Worm (Caenorhabditis elegans) whole organism, L4/young adult: ENCODE results near the gene cox-18.
A peak's percentile ranks its signal among the peaks of the same experiment; 100 is the strongest.
"Not testable (repeated sequence)": the region's sequence is repeated elsewhere in the genome, so short reads cannot be mapped to it uniquely, and the experiment has no call there.

Source experiments
- W03F9.2 ChIP-seq: fragments of 150-350 bp; optimal IDR thresholded peaks from 2 replicates; lab custom pipeline; 2014; ENCODE audit warnings: missing biosample characterization, missing genetic modification characterization
- dao-5 ChIP-seq: sonication (generic microtip); optimal IDR thresholded peaks from 2 replicates; lab custom pipeline; 2016; ENCODE audit warnings: missing genotype, missing genetic modification characterization, moderate library complexity, missing compliant biosample characterization
- him-1 ChIP-seq: sonication (generic microtip); optimal IDR thresholded peaks from 2 replicates; lab custom pipeline; 2016; ENCODE audit warnings: missing genotype, missing genetic modification reagents, missing genetic modification characterization, missing compliant biosample characterization

Gene cox-18

ce11 chrIV:1097153-1097552, at the start of gene cox-18:
cox-18 (plus strand) TSS chrIV:1097453.
- TF ChIP-seq W03F9.2 (tag; lab: Kevin White, UChicago): no peak
- no peak for TF ChIP-seq dao-5 (tag; lab: Kevin White, UChicago)
- no peak for TF ChIP-seq him-1 (tag; lab: Kevin White, UChicago)

ce11 chrIV:1051636-1052133, 45.6 kb upstream of the cox-18 start, which contains the start of gene Y55F3AM.21:
Y55F3AM.21 (minus strand) TSS chrIV:1051686.
- TF ChIP-seq him-1, dao-5, W03F9.2 (tag; lab: Kevin White, UChicago): not testable (repeated sequence)

- TF ChIP-seq W03F9.2 (tag; lab: Kevin White, UChicago) (no peak), dao-5 (tag; lab: Kevin White, UChicago) (no peak), him-1 (tag; lab: Kevin White, UChicago) (no peak)
These were observed 43.3 kb upstream of the cox-18 start for ce11 chrIV:1053989-1054388.

ce11 chrIV:1054736-1055135, 42.5 kb upstream of the cox-18 start, which contains the start of gene dcap-1:
dcap-1 (minus strand) TSS chrIV:1054794.
- TF ChIP-seq W03F9.2 (tag; lab: Kevin White, UChicago): no peak
- no peak for TF ChIP-seq dao-5 (tag; lab: Kevin White, UChicago)
- no peak for TF ChIP-seq him-1 (tag; lab: Kevin White, UChicago)

ce11 chrIV:1055734-1056133, 41.5 kb upstream of the cox-18 start:
- TF ChIP-seq W03F9.2 (tag; lab: Kevin White, UChicago) (no peak), him-1 (tag; lab: Kevin White, UChicago) (no peak), dao-5 (tag; lab: Kevin White, UChicago) (no peak)

ce11 chrIV:1056263-1056942, 40.9 kb upstream of the cox-18 start, which contains the start of the genes Y55F3AM.13 and mrps-25:
Y55F3AM.13 (minus strand) TSS chrIV:1056313.
mrps-25 (plus strand) TSS chrIV:1056892.
- TF ChIP-seq him-1 (tag; lab: Kevin White, UChicago) (no peak), dao-5 (tag; lab: Kevin White, UChicago) (no peak), W03F9.2 (tag; lab: Kevin White, UChicago) (no peak)

- TF ChIP-seq dao-5 (tag; lab: Kevin White, UChicago) (no peak), W03F9.2 (tag; lab: Kevin White, UChicago) (no peak), him-1 (tag; lab: Kevin White, UChicago) (no peak)
These were observed 38.7 kb upstream of the cox-18 start for ce11 chrIV:1058504-1058903.

ce11 chrIV:1063058-1063457, 34.2 kb upstream of the cox-18 start:
- TF ChIP-seq dao-5 (tag; lab: Kevin White, UChicago) (no peak), him-1 (tag; lab: Kevin White, UChicago) (no peak), W03F9.2 (tag; lab: Kevin White, UChicago) (no peak)

ce11 chrIV:1064289-1064848, 32.9 kb upstream of the cox-18 start:
- no peak for TF ChIP-seq W03F9.2 (tag; lab: Kevin White, UChicago)
- no peak for TF ChIP-seq dao-5 (tag; lab: Kevin White, UChicago)
- no peak for TF ChIP-seq him-1 (tag; lab: Kevin White, UChicago)

ce11 chrIV:1065569-1065968, 31.7 kb upstream of the cox-18 start:
- TF ChIP-seq W03F9.2 (tag; lab: Kevin White, UChicago): no peak
- no peak for TF ChIP-seq dao-5 (tag; lab: Kevin White, UChicago)
- TF ChIP-seq him-1 (tag; lab: Kevin White, UChicago): no peak

ce11 chrIV:1067430-1067829, 29.8 kb upstream of the cox-18 start, which contains the start of gene znf-782:
znf-782 (minus strand) TSS chrIV:1067525.
- TF ChIP-seq W03F9.2 (tag; lab: Kevin White, UChicago) (no peak), him-1 (tag; lab: Kevin White, UChicago) (no peak), dao-5 (tag; lab: Kevin White, UChicago) (no peak)

ce11 chrIV:1068730-1069244, 28.5 kb upstream of the cox-18 start:
- TF ChIP-seq W03F9.2 (tag; lab: Kevin White, UChicago) (no peak), dao-5 (tag; lab: Kevin White, UChicago) (no peak), him-1 (tag; lab: Kevin White, UChicago) (no peak)

ce11 chrIV:1070383-1070782, 26.9 kb upstream of the cox-18 start:
- peak; percentile 14 for TF ChIP-seq W03F9.2 (tag; lab: Kevin White, UChicago)
- no peak for TF ChIP-seq dao-5 (tag; lab: Kevin White, UChicago)
- peak; percentile 77 for TF ChIP-seq him-1 (tag; lab: Kevin White, UChicago)
